Fruit fly (Drosophila melanogaster): Measurements from ENCODE around the gene Ttc1.

Gene Ttc1

dm6 chr3R:16449187-16449973 is 6.6 kb upstream of the Ttc1 start:
- peak; percentile 84 for TF ChIP-seq noc (tag; optimal IDR thresholded peaks at IDR 0.05)

- TF ChIP-seq noc (tag; optimal IDR thresholded peaks at IDR 0.05): peak; percentile 80
Observed at dm6 chr3R:16448378-16449134, 5.7 kb upstream of the Ttc1 start.

- TF ChIP-seq noc (tag; optimal IDR thresholded peaks at IDR 0.05): no peak
Observed at dm6 chr3R:16447448-16448045, 4.7 kb upstream of the Ttc1 start.

- TF ChIP-seq noc (tag; optimal IDR thresholded peaks at IDR 0.05): peak; percentile 7
Observed at dm6 chr3R:16446836-16447235, 4.0 kb upstream of the Ttc1 start.

dm6 chr3R:16441367-16441923 is 1.4 kb downstream of the Ttc1 start, which contains the start of gene ema:
TSS of gene ema (minus strand) at chr3R:16441661.
- TF ChIP-seq noc (tag; optimal IDR thresholded peaks at IDR 0.05): no peak

dm6 chr3R:16436374-16437037 is 6.3 kb downstream of the Ttc1 start, which contains the start of gene mRpS33:
TSS of gene mRpS33 (minus strand) at chr3R:16436597.
- no peak for TF ChIP-seq noc (tag; optimal IDR thresholded peaks at IDR 0.05)

- TF ChIP-seq noc (tag; optimal IDR thresholded peaks at IDR 0.05): no peak
Observed at dm6 chr3R:16434599-16434998, 8.2 kb downstream of the Ttc1 start, which contains the start of gene CG14881. TSS of gene CG14881 (plus strand) at chr3R:16434899.

dm6 chr3R:16432665-16433065 is 10.1 kb downstream of the Ttc1 start, which contains the start of gene Fntb:
TSS of gene Fntb (plus strand) at chr3R:16432998.
- peak; percentile 85 for TF ChIP-seq noc (tag; optimal IDR thresholded peaks at IDR 0.05)

- TF ChIP-seq noc (tag; optimal IDR thresholded peaks at IDR 0.05): no peak
Observed at dm6 chr3R:16431707-16432106, 11.1 kb downstream of the Ttc1 start.

dm6 chr3R:16430381-16430780 is 12.4 kb downstream of the Ttc1 start, which contains the start of gene CG31279:
TSS of gene CG31279 (plus strand) at chr3R:16430681.
- no peak for TF ChIP-seq noc (tag; optimal IDR thresholded peaks at IDR 0.05)

- no peak for TF ChIP-seq noc (tag; optimal IDR thresholded peaks at IDR 0.05)
Observed at dm6 chr3R:16427520-16427919, 15.3 kb downstream of the Ttc1 start.

- no peak for TF ChIP-seq noc (tag; optimal IDR thresholded peaks at IDR 0.05)
Observed at dm6 chr3R:16423323-16423722, 19.5 kb downstream of the Ttc1 start.

dm6 chr3R:16416508-16416907 is 26.3 kb downstream of the Ttc1 start:
- no peak for TF ChIP-seq noc (tag; optimal IDR thresholded peaks at IDR 0.05)

dm6 chr3R:16413734-16414133 is 29.1 kb downstream of the Ttc1 start:
- TF ChIP-seq noc (tag; optimal IDR thresholded peaks at IDR 0.05): no peak

dm6 chr3R:16410706-16411105 is 32.1 kb downstream of the Ttc1 start:
- no peak for TF ChIP-seq noc (tag; optimal IDR thresholded peaks at IDR 0.05)

Data from whole organism, larva.